Worm (Caenorhabditis elegans) whole organism, midembryonic: Measurements from ENCODE around the gene osta-1.

Experiments
- flt-1 ChIP-seq: fragments of 200-800 bp; sonication (Bioruptor generic); IDR thresholded peaks from 2 replicates; pipeline ENCODE4 v1.3.6; 2022; ENCODE audit warnings: missing genetic modification characterization, missing compliant biosample characterization
- ztf-23 ChIP-seq: fragments of 200-800 bp; sonication (Bioruptor generic); IDR thresholded peaks from 2 replicates; pipeline ENCODE4 v1.3.6; 2022; ENCODE audit warnings: missing genetic modification reagents, missing genetic modification characterization, missing compliant biosample characterization

ce11 chrII:57370-57769 lies 50.9 kb downstream of the osta-1 start, which contains the start of gene ascc-1:
- TF ChIP-seq ztf-23 (GFP tag; lab: Robert Waterston, UW) (no peak), flt-1 (no peak)
